Worm (Caenorhabditis elegans): Measurements from ENCODE around the gene spch-1.

ce11 chrIV:10144487-10144886 lies 33.1 kb upstream of the spch-1 start:
- TF ChIP-seq cog-1 (tag; optimal IDR thresholded peaks at IDR 0.05) (no peak), flt-1 (GFP tag; IDR thresholded peaks at IDR 0.05) (no peak), ztf-23 (GFP tag; IDR thresholded peaks at IDR 0.05) (no peak), ref-1 (GFP tag; conservative IDR thresholded peaks at IDR 0.05) (no peak), ztf-29 (GFP tag; IDR thresholded peaks at IDR 0.05) (no peak), klf-2 (GFP tag; conservative IDR thresholded peaks at IDR 0.05) (no peak), T22C8.4 (GFP tag; IDR thresholded peaks at IDR 0.05) (no peak)
